Worm (Caenorhabditis elegans): ENCODE data around the gene C02F5.13.

- TF ChIP-seq nhr-23 (tag; optimal IDR thresholded peaks at IDR 0.05), result no peak
- TF ChIP-seq ZK546.5 (tag; optimal IDR thresholded peaks at IDR 0.05), result no peak
- TF ChIP-seq elt-3 (tag; optimal IDR thresholded peaks at IDR 0.05), result no peak
- TF ChIP-seq lsy-2 (tag; optimal IDR thresholded peaks at IDR 0.05), result no peak
- no peak for TF ChIP-seq egl-27 (tag; optimal IDR thresholded peaks at IDR 0.05)
- TF ChIP-seq unc-39 (tag; optimal IDR thresholded peaks at IDR 0.05), result no peak
- TF ChIP-seq nhr-11 (tag; optimal IDR thresholded peaks at IDR 0.05), result no peak
- TF ChIP-seq ceh-82 (tag; optimal IDR thresholded peaks at IDR 0.05), result no peak
These were observed 6.9 kb upstream of the C02F5.13 start for ce11 chrIII:8240247-8240646.

All from whole organism, L2 larva.